Fruit fly (Drosophila melanogaster): ENCODE measurements around the gene CG33783.

dm6 chr3R:10028378-10028777, 38.2 kb upstream of the CG33783 start:
- TF ChIP-seq psq (optimal IDR thresholded peaks at IDR 0.05) (no peak), Sin3A (optimal IDR thresholded peaks at IDR 0.05) (no peak), h (optimal IDR thresholded peaks at IDR 0.05) (no peak), ttk (optimal IDR thresholded peaks at IDR 0.05) (no peak), insv (optimal IDR thresholded peaks at IDR 0.05) (no peak), Myc (optimal IDR thresholded peaks at IDR 0.05) (no peak)
